Fruit fly (Drosophila melanogaster) whole organism, embryonic: Measurements from ENCODE around the gene CG10581.

Experiments
- Adf1 ChIP-seq: fragments of 200-800 bp; sonication (Bioruptor generic); IDR thresholded peaks from 2 replicates; pipeline ENCODE4 v1.3.6; 2022; ENCODE audit warnings: missing biosample characterization, missing genetic modification characterization
- Aef1 ChIP-seq: fragments of 200-800 bp; sonication (Bioruptor generic); IDR thresholded peaks from 3 replicates; pipeline ENCODE4 v1.3.6; 2022; ENCODE audit warnings: missing biosample characterization, missing genetic modification characterization
- CG11247 ChIP-seq: fragments of 200-800 bp; sonication (Bioruptor generic); IDR thresholded peaks from 2 replicates; pipeline ENCODE4 v1.3.6; 2022; ENCODE audit warnings: missing biosample characterization, missing genetic modification characterization
- CG12071 ChIP-seq: fragments of 200-800 bp; sonication (Bioruptor generic); optimal IDR thresholded peaks from 3 replicates; lab custom pipeline; 2018; ENCODE audit warnings: missing biosample characterization, mild to moderate bottlenecking, missing genetic modification characterization
- CG12744 ChIP-seq: fragments of 200-800 bp; sonication (Bioruptor generic); optimal IDR thresholded peaks from 2 replicates; lab custom pipeline; 2016; ENCODE audit warnings: missing biosample characterization, missing genetic modification characterization
- CG13296 ChIP-seq: fragments of 200-800 bp; sonication (Bioruptor generic); optimal IDR thresholded peaks from 3 replicates; lab custom pipeline; 2018; ENCODE audit warnings: missing biosample characterization, mild to moderate bottlenecking, missing genetic modification characterization
- CG1602 ChIP-seq: fragments of 200-800 bp; sonication (Bioruptor generic); optimal IDR thresholded peaks from 3 replicates; lab custom pipeline; 2016; ENCODE audit warnings: missing biosample characterization, missing genetic modification characterization
- CG17802 ChIP-seq: fragments of 200-800 bp; sonication (Bioruptor generic); optimal IDR thresholded peaks from 2 replicates; lab custom pipeline; 2018; ENCODE audit warnings: missing biosample characterization, mild to moderate bottlenecking, missing genetic modification characterization, moderate library complexity
- CG1792 ChIP-seq: fragments of 200-800 bp; sonication (Bioruptor generic); optimal IDR thresholded peaks from 2 replicates; lab custom pipeline; 2016; ENCODE audit warnings: missing biosample characterization, missing genetic modification characterization
- CG1832 ChIP-seq: fragments of 200-800 bp; sonication (Bioruptor generic); optimal IDR thresholded peaks from 2 replicates; lab custom pipeline; 2017; ENCODE audit warnings: missing biosample characterization, mild to moderate bottlenecking, missing genetic modification characterization, inconsistent platforms
- CG2678 ChIP-seq: fragments of 200-800 bp; sonication (Bioruptor generic); optimal IDR thresholded peaks from 3 replicates; lab custom pipeline; 2019; ENCODE audit warnings: missing biosample characterization, mild to moderate bottlenecking, missing genetic modification characterization, moderate library complexity
- CG2889 ChIP-seq: fragments of 200-800 bp; sonication (Bioruptor generic); IDR thresholded peaks from 3 replicates; pipeline ENCODE4 v1.3.6; 2022; ENCODE audit warnings: missing biosample characterization, missing genetic modification characterization
- CG43689 ChIP-seq: fragments of 200-800 bp; sonication (Bioruptor generic); IDR thresholded peaks from 2 replicates; pipeline ENCODE4 v1.3.6; 2022; ENCODE audit warnings: missing biosample characterization, missing genetic modification characterization
- CG4707 ChIP-seq: fragments of 200-800 bp; sonication (Bioruptor generic); optimal IDR thresholded peaks from 2 replicates; lab custom pipeline; 2018; ENCODE audit warnings: missing biosample characterization, mild to moderate bottlenecking, missing genetic modification characterization, moderate library complexity
- CG5953 ChIP-seq: fragments of 200-800 bp; sonication (Bioruptor generic); IDR thresholded peaks from 2 replicates; pipeline ENCODE4 v1.3.6; 2022; ENCODE audit warnings: missing biosample characterization, missing genetic modification characterization
- CG6683 ChIP-seq: fragments of 200-800 bp; sonication (Bioruptor generic); optimal IDR thresholded peaks from 2 replicates; lab custom pipeline; 2017; ENCODE audit warnings: missing biosample characterization, mild to moderate bottlenecking, missing genetic modification characterization, missing genetic modification reagents
- CG6791 ChIP-seq: fragments of 200-800 bp; sonication (Bioruptor generic); IDR thresholded peaks from 3 replicates; pipeline ENCODE4 v1.3.6; 2022; ENCODE audit warnings: missing biosample characterization, missing genetic modification characterization; ENCODE audit not compliant: partially characterized antibody
- CG7963 ChIP-seq: fragments of 200-800 bp; sonication (Bioruptor generic); IDR thresholded peaks from 3 replicates; pipeline ENCODE4 v1.3.6; 2022; ENCODE audit warnings: missing biosample characterization, missing genetic modification characterization; ENCODE audit not compliant: partially characterized antibody
- CG8089 ChIP-seq: fragments of 200-800 bp; sonication (Bioruptor generic); optimal IDR thresholded peaks from 3 replicates; lab custom pipeline; 2016; ENCODE audit warnings: missing biosample characterization, missing genetic modification characterization
- CkIIα-i1 ChIP-seq: fragments of 200-800 bp; sonication (Bioruptor generic); IDR thresholded peaks from 2 replicates; pipeline ENCODE4 v1.3.6; 2022; ENCODE audit warnings: missing biosample characterization, missing genetic modification characterization
- E2f2 ChIP-seq: fragments of 200-800 bp; sonication (Bioruptor generic); IDR thresholded peaks from 2 replicates; pipeline ENCODE4 v1.3.6; 2022; ENCODE audit warnings: missing biosample characterization, missing genetic modification characterization
- Elba2 ChIP-seq: fragments of 200-800 bp; sonication (Bioruptor generic); optimal IDR thresholded peaks from 3 replicates; lab custom pipeline; 2016; ENCODE audit warnings: missing biosample characterization, missing genetic modification characterization
- Gug ChIP-seq: fragments of 200-800 bp; sonication (Bioruptor generic); IDR thresholded peaks from 4 replicates; pipeline ENCODE4 v1.3.6; 2022; ENCODE audit warnings: missing biosample characterization, missing genetic modification characterization
- Sry-β ChIP-seq: fragments of 200-800 bp; sonication (Bioruptor generic); optimal IDR thresholded peaks from 2 replicates; lab custom pipeline; 2018; ENCODE audit warnings: missing biosample characterization, mild to moderate bottlenecking, missing genetic modification characterization, moderate library complexity
- ac ChIP-seq: fragments of 200-800 bp; sonication (Bioruptor generic); optimal IDR thresholded peaks from 3 replicates; lab custom pipeline; 2017; ENCODE audit warnings: missing biosample characterization, mild to moderate bottlenecking, missing genetic modification characterization
- amos ChIP-seq: fragments of 200-800 bp; sonication (Bioruptor generic); IDR thresholded peaks from 2 replicates; pipeline ENCODE4 v1.3.6; 2022; ENCODE audit warnings: missing biosample characterization, missing genetic modification characterization; ENCODE audit not compliant: partially characterized antibody
- ara ChIP-seq: fragments of 200-800 bp; sonication (Bioruptor generic); IDR thresholded peaks from 2 replicates; pipeline ENCODE4 v1.3.6; 2022; ENCODE audit warnings: missing biosample characterization, missing genetic modification characterization
- ase ChIP-seq: fragments of 200-800 bp; sonication (Bioruptor generic); IDR thresholded peaks from 3 replicates; pipeline ENCODE4 v1.3.6; 2022; ENCODE audit warnings: missing biosample characterization, missing genetic modification characterization
- bowl ChIP-seq: fragments of 200-800 bp; sonication (Bioruptor generic); IDR thresholded peaks from 2 replicates; pipeline ENCODE4 v1.3.6; 2022; ENCODE audit warnings: missing biosample characterization, missing genetic modification characterization
- btn ChIP-seq: fragments of 200-800 bp; sonication (Bioruptor generic); optimal IDR thresholded peaks from 2 replicates; lab custom pipeline; 2016; ENCODE audit warnings: missing biosample characterization, missing genetic modification characterization
- cg ChIP-seq: fragments of 200-800 bp; sonication (Bioruptor generic); optimal IDR thresholded peaks from 3 replicates; lab custom pipeline; 2019; ENCODE audit warnings: missing biosample characterization, mild to moderate bottlenecking, missing genetic modification characterization, moderate library complexity
- dpn ChIP-seq, 2 experiments: fragments of 200-800 bp; sonication (Bioruptor generic); optimal IDR thresholded peaks; 3 replicates each; lab custom pipeline; 2016; ENCODE audit warnings: missing biosample characterization in 2 of 2, missing genetic modification characterization in 2 of 2
- gce ChIP-seq: fragments of 200-800 bp; sonication (Bioruptor generic); IDR thresholded peaks from 3 replicates; pipeline ENCODE4 v1.3.6; 2022; ENCODE audit warnings: missing biosample characterization, missing genetic modification characterization
- hb ChIP-seq: fragments of 200-800 bp; sonication (Bioruptor generic); IDR thresholded peaks from 3 replicates; pipeline ENCODE4 v1.3.6; 2022; ENCODE audit warnings: missing biosample characterization, missing genetic modification characterization; ENCODE audit not compliant: partially characterized antibody
- pros ChIP-seq: fragments of 200-800 bp; sonication (Bioruptor generic); optimal IDR thresholded peaks from 3 replicates; lab custom pipeline; 2019; ENCODE audit warnings: missing biosample characterization, mild to moderate bottlenecking, missing genetic modification characterization, moderate library complexity
- pum ChIP-seq: fragments of 200-800 bp; sonication (Bioruptor generic); optimal IDR thresholded peaks from 2 replicates; lab custom pipeline; 2016; ENCODE audit warnings: missing biosample characterization, missing genetic modification characterization
- ranshi ChIP-seq: fragments of 200-800 bp; sonication (Bioruptor generic); IDR thresholded peaks from 2 replicates; pipeline ENCODE4 v1.3.6; 2022; ENCODE audit warnings: missing biosample characterization, missing genetic modification characterization
- ro ChIP-seq: fragments of 200-800 bp; sonication (Bioruptor generic); IDR thresholded peaks from 2 replicates; pipeline ENCODE4 v1.3.6; 2022; ENCODE audit warnings: missing biosample characterization, missing genetic modification characterization
- seq ChIP-seq: fragments of 200-800 bp; sonication (Bioruptor generic); IDR thresholded peaks from 2 replicates; pipeline ENCODE4 v1.3.6; 2022; ENCODE audit warnings: missing biosample characterization, missing genetic modification characterization
- slp2 ChIP-seq: fragments of 200-800 bp; sonication (Bioruptor generic); optimal IDR thresholded peaks from 2 replicates; lab custom pipeline; 2016; ENCODE audit warnings: missing biosample characterization, missing genetic modification characterization
- sna ChIP-seq: fragments of 200-800 bp; sonication (Bioruptor generic); IDR thresholded peaks from 2 replicates; pipeline ENCODE4 v1.3.6; 2022; ENCODE audit warnings: missing biosample characterization, missing genetic modification characterization; ENCODE audit not compliant: partially characterized antibody
- stc ChIP-seq: fragments of 200-800 bp; sonication (Bioruptor generic); IDR thresholded peaks from 2 replicates; pipeline ENCODE4 v1.3.6; 2022; ENCODE audit warnings: missing biosample characterization, missing genetic modification characterization
- tio ChIP-seq: fragments of 200-800 bp; sonication (Bioruptor generic); optimal IDR thresholded peaks from 2 replicates; lab custom pipeline; 2017; ENCODE audit warnings: missing biosample characterization, missing genetic modification characterization, inconsistent platforms
- tll ChIP-seq, 2 experiments: fragments of 200-800 bp in 1 of 2; fragments of >200 bp in 1 of 2; sonication (Bioruptor generic) in 1 of 2; optimal IDR thresholded peaks; 2 replicates each; lab custom pipeline; 2017 to 2019; ENCODE audit warnings: missing biosample characterization in 2 of 2, missing genetic modification characterization in 2 of 2, mild to moderate bottlenecking in 1 of 2, moderate library complexity in 1 of 2
- toy ChIP-seq: fragments of 200-800 bp; sonication (Bioruptor generic); IDR thresholded peaks from 2 replicates; pipeline ENCODE4 v1.3.6; 2022; ENCODE audit warnings: missing biosample characterization, missing genetic modification characterization
- ttk ChIP-seq: fragments of 200-800 bp; sonication (Bioruptor generic); IDR thresholded peaks from 2 replicates; pipeline ENCODE4 v2.1.2; 2022; ENCODE audit warnings: missing biosample characterization, missing genetic modification characterization
- tx ChIP-seq: fragments of 200-800 bp; sonication (Bioruptor generic); optimal IDR thresholded peaks from 2 replicates; lab custom pipeline; 2016; ENCODE audit warnings: missing biosample characterization, missing genetic modification characterization
- unc-4 ChIP-seq: fragments of 200-800 bp; sonication (Bioruptor generic); IDR thresholded peaks from 2 replicates; pipeline ENCODE4 v1.3.6; 2022; ENCODE audit warnings: missing biosample characterization, missing genetic modification characterization; ENCODE audit not compliant: partially characterized antibody
- vfl ChIP-seq: fragments of 200-800 bp; sonication (Bioruptor generic); optimal IDR thresholded peaks from 2 replicates; lab custom pipeline; 2016; ENCODE audit warnings: missing biosample characterization, missing genetic modification characterization
- z ChIP-seq: fragments of 200-800 bp; sonication (Bioruptor generic); IDR thresholded peaks from 3 replicates; pipeline ENCODE4 v1.3.6; 2022; ENCODE audit warnings: missing biosample characterization, missing genetic modification characterization
- zfh2 ChIP-seq: fragments of 200-800 bp; sonication (Bioruptor generic); optimal IDR thresholded peaks from 2 replicates; lab custom pipeline; 2016; ENCODE audit warnings: missing biosample characterization, missing genetic modification characterization

The CG10581 gene

dm6 chr3L:21037404-21037803 lies 3.4 kb upstream of the CG10581 start (continued):
- TF ChIP-seq CG2889 (GFP tag; lab: Robert Waterston, UW) (peak; percentile 74), sna (GFP tag; lab: Robert Waterston, UW) (no peak), CG6683 (GFP tag; lab: Kevin White, UChicago) (peak; percentile 25), vfl (peak; percentile 58), gce (GFP tag; lab: Robert Waterston, UW) (no peak), Gug (no peak), CG12071 (GFP tag; lab: Kevin White, UChicago) (peak; percentile 53), tio (peak; percentile 75), ara (GFP tag; lab: Robert Waterston, UW) (peak; percentile 75), CG43689 (GFP tag; lab: Robert Waterston, UW) (peak; percentile 37; the same call in 1 of the 2 replicates), ase (0 out of 3 replicates have a peak, but pooled peaks have one; percentile 32), CG11247 (peak; percentile 70), ro (no peak), Aef1 (GFP tag; lab: Robert Waterston, UW) (peak; percentile 68), ttk (GFP tag; lab: Robert Waterston, UW) (peak; percentile 71), E2f2 (GFP tag; lab: Robert Waterston, UW) (peak; percentile 51; the same call in 1 of the 2 replicates), ac (GFP tag; lab: Kevin White, UChicago) (no peak), CG1602 (peak; percentile 75), CG12744 (GFP tag; lab: Kevin White, UChicago) (peak; percentile 45), unc-4 (GFP tag; lab: Robert Waterston, UW) (no peak), btn (GFP tag; lab: Kevin White, UChicago) (peak; percentile 31), Sry-β (GFP tag; lab: Kevin White, UChicago) (peak; percentile 31), seq (GFP tag; lab: Robert Waterston, UW) (peak; percentile 74; the same call in 1 of the 2 replicates), dpn (GFP tag; optimal IDR thresholded peaks at IDR 0.05; lab: Kevin White, UChicago) (peak; percentile 74 to 80), CG1832 (GFP tag; lab: Kevin White, UChicago) (no peak), slp2 (GFP tag; lab: Kevin White, UChicago) (peak; percentile 37), toy (GFP tag; lab: Robert Waterston, UW) (no peak), bowl (GFP tag; lab: Robert Waterston, UW) (no peak), CG7963 (GFP tag; lab: Robert Waterston, UW) (no peak), tx (peak; percentile 52), pum (GFP tag; lab: Kevin White, UChicago) (peak; percentile 53), CG4707 (GFP tag; lab: Kevin White, UChicago) (peak; percentile 65), cg (GFP tag; lab: Kevin White, UChicago) (no peak), CG13296 (GFP tag; lab: Kevin White, UChicago) (peak; percentile 71), CG6791 (GFP tag; lab: Robert Waterston, UW) (no peak), amos (no peak), stc (GFP tag; lab: Robert Waterston, UW) (peak; percentile 67), pros (GFP tag; lab: Kevin White, UChicago) (peak; percentile 65), CG2678 (tag; lab: Kevin White, UChicago) (peak; percentile 91), z (GFP tag; lab: Robert Waterston, UW) (no peak), CG5953 (GFP tag; lab: Robert Waterston, UW) (peak; percentile 64; the same call in 1 of the 2 replicates), CkIIα-i1 (GFP tag; lab: Robert Waterston, UW) (no peak), CG8089 (GFP tag; lab: Kevin White, UChicago) (peak; percentile 47), CG1792 (GFP tag; lab: Kevin White, UChicago) (no peak), tll (GFP tag; optimal IDR thresholded peaks at IDR 0.05; lab: Kevin White, UChicago) (no peak), zfh2 (GFP tag; lab: Kevin White, UChicago) (peak; percentile 36), CG17802 (tag; lab: Kevin White, UChicago) (peak; percentile 52), Adf1 (GFP tag; lab: Robert Waterston, UW) (peak; percentile 45; the same call in 1 of the 2 replicates), hb (no peak), ranshi (GFP tag; lab: Robert Waterston, UW) (peak; percentile 81), Elba2 (GFP tag; lab: Kevin White, UChicago) (peak; percentile 27)
